Fruit fly (Drosophila melanogaster): Measurements from ENCODE around the gene Nek2.

DNA sequence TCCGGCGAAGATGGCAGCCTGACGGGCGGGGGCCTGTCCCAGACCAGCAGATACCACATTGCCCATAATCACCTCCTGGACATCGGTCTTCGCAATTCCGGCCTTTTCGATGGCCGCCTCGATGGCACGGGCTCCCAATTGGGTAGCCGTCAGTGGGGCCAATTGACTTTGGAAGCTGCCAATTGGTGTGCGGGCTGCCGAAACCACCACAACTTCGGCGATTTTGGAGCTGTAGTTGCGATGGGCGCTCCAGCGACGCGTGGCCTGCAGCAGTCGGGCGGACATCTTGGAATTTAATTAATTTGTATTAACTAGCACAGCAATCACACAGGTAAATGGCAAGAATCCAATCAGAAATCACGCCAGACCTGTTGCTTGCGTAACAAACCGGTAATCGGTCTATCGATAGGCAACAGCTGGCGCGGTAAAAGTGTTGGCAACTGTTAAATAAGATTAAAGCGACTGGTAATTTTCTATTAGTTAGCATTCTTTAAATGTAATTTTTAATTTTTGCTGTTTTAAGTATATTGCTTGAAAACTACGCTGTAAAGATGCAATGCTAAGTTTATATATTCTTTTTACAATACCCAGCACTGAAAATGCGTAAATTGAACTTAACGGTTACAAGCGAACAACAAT, 2.9 kb downstream of the Nek2 start, which contains the start of gene Acat1:
- TF ChIP-seq psq (optimal IDR thresholded peaks at IDR 0.05) (no peak), Myc (optimal IDR thresholded peaks at IDR 0.05) (no peak), Sin3A (optimal IDR thresholded peaks at IDR 0.05) (no peak), h (optimal IDR thresholded peaks at IDR 0.05) (no peak), insv (optimal IDR thresholded peaks at IDR 0.05) (no peak), ttk (optimal IDR thresholded peaks at IDR 0.05) (no peak)

All from Kc167 (cell line).